Worm (Caenorhabditis elegans): Measurements from ENCODE around the gene ser-6.

DNA sequence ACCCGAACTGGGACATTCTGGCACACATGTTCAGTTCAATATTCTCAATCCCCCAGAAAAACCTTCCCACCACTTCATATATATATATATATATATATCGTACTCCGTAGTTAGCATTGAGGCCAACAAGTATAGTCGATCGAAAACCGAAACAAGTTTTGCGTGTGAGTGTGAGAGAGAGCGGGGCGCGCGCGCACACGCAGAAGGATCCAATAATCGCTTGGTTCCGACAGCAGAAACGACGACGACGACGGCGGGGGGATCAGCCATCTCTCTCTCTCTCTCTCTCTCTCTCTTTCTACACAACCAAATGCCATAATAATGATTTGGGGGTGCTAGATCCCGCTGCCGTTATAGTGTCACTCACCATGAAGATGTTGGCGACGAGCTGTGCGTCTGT is 35.0 kb downstream of the ser-6 start:
- TF ChIP-seq ceh-13 (GFP tag; optimal IDR thresholded peaks at IDR 0.05): no peak
- no peak for TF ChIP-seq pes-1 (GFP tag; IDR thresholded peaks at IDR 0.05)
- TF ChIP-seq ama-1 (optimal IDR thresholded peaks at IDR 0.05): no peak
- TF ChIP-seq flt-1 (GFP tag; IDR thresholded peaks at IDR 0.05): no peak
- no peak for TF ChIP-seq tbx-11 (GFP tag; IDR thresholded peaks at IDR 0.05)
- TF ChIP-seq sea-1 (GFP tag; conservative IDR thresholded peaks at IDR 0.05): no peak
- TF ChIP-seq B0310.2 (tag; optimal IDR thresholded peaks at IDR 0.05): no peak
- no peak for TF ChIP-seq aly-1 (tag; optimal IDR thresholded peaks at IDR 0.05)
- no peak for TF ChIP-seq hmbx-1 (tag; optimal IDR thresholded peaks at IDR 0.05)
- TF ChIP-seq hmg-4 (GFP tag; optimal IDR thresholded peaks at IDR 0.05): no peak
- TF ChIP-seq tra-4 (tag; optimal IDR thresholded peaks at IDR 0.05): no peak
- no peak for TF ChIP-seq hnd-1 (tag; optimal IDR thresholded peaks at IDR 0.05)

Measured in whole organism, early embryonic.